Fruit fly (Drosophila melanogaster) whole organism, pupa: ENCODE measurements around the gene CG5126.

Experiments used
- CG13204 ChIP-seq: fragments of 200-800 bp; sonication (Bioruptor generic); optimal IDR thresholded peaks from 2 replicates; lab custom pipeline; 2018; ENCODE audit warnings: missing biosample characterization, mild to moderate bottlenecking, missing genetic modification characterization, moderate library complexity
- CG14655 ChIP-seq: fragments of 200-800 bp; sonication (Bioruptor generic); optimal IDR thresholded peaks from 3 replicates; lab custom pipeline; 2017; ENCODE audit warnings: mild to moderate bottlenecking, missing biosample characterization, missing genetic modification reagents, missing genetic modification characterization
- CG32121 ChIP-seq: fragments of 200-800 bp; sonication (Bioruptor generic); IDR thresholded peaks from 2 replicates; pipeline ENCODE4 v1.3.6; 2022; ENCODE audit warnings: missing biosample characterization, missing genetic modification characterization

DNA sequence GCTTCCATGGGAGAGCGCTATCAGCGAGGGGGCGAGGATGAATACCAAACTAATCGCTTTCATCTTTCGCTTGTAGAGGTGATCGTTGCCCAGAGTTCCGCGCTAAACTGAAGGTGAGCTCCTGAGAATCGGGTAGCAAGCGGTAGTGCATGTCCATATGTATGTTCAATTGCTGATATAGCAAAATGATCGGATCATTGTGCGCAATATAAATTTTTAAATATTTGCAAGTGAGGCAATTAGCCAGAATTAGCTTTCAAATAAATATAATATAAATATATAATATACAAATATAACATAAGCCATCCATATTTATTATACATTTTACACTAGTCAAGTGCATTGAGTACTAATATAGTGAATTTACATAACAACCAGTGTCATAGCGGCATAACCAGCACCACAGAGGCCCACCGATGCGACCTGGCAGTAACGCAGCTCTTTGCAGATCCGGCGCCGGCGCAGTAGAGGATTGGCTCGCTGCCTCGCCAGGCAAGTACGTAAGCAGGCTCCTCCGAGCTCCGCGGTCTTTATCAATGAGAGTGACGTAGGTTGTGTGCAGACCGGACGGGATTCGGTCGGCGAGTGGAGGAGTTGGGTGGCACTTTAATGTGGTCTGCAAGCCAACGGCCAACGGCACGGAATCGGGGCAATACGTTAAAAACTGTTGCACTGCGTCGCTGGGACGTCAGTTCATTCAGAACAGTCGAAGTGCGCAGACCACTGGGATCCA lies 49.6 kb downstream of the CG5126 start, which contains the start of the genes Iris and CG4577:
- TF ChIP-seq CG32121 (GFP tag; lab: Robert Waterston, UW): no peak
- TF ChIP-seq CG13204 (GFP tag; lab: Kevin White, UChicago): peak; percentile 23
- no peak for TF ChIP-seq CG14655
